Worm (Caenorhabditis elegans) whole organism, late embryonic: ENCODE results near the gene C40A11.2.
A peak's percentile ranks its signal among the peaks of the same experiment; 100 is the strongest.

Experiments
- F13H6.1 ChIP-seq: sonication (generic microtip); optimal IDR thresholded peaks from 2 replicates; lab custom pipeline; 2016; ENCODE audit warnings: missing genetic modification characterization, missing compliant biosample characterization
- T23F11.4 ChIP-seq: fragments of 200-800 bp; sonication (Bioruptor generic); optimal IDR thresholded peaks from 2 replicates; lab custom pipeline; 2018; ENCODE audit warnings: mild to moderate bottlenecking, missing genetic modification characterization, missing compliant biosample characterization
- Y22D7AL.16 ChIP-seq: sonication (generic microtip); optimal IDR thresholded peaks from 2 replicates; lab custom pipeline; 2016; ENCODE audit warnings: missing genetic modification characterization, missing compliant biosample characterization
- ahr-1 ChIP-seq: sonication (generic microtip); optimal IDR thresholded peaks from 2 replicates; lab custom pipeline; 2016; ENCODE audit warnings: missing genetic modification characterization, missing compliant biosample characterization
- ceh-14 ChIP-seq: sonication (generic microtip); optimal IDR thresholded peaks from 2 replicates; lab custom pipeline; 2016; ENCODE audit warnings: missing genotype, missing genetic modification characterization, missing compliant biosample characterization
- ceh-19 ChIP-seq: fragments of 200-800 bp; sonication (Bioruptor generic); optimal IDR thresholded peaks from 2 replicates; lab custom pipeline; 2018; ENCODE audit warnings: mild to moderate bottlenecking, missing genetic modification characterization, missing compliant biosample characterization
- ceh-34 ChIP-seq: sonication (generic microtip); optimal IDR thresholded peaks from 2 replicates; lab custom pipeline; 2016; ENCODE audit warnings: mild to moderate bottlenecking, missing genetic modification characterization, missing compliant biosample characterization
- ceh-45 ChIP-seq: fragments of 200-800 bp; sonication (Bioruptor generic); IDR thresholded peaks from 2 replicates; pipeline ENCODE4 v1.3.6; 2022; ENCODE audit warnings: missing genetic modification reagents, missing genetic modification characterization, missing compliant biosample characterization
- ceh-48 ChIP-seq: sonication (generic microtip); optimal IDR thresholded peaks from 2 replicates; lab custom pipeline; 2016; ENCODE audit warnings: missing genetic modification characterization, inconsistent platforms, missing compliant biosample characterization
- ceh-6 ChIP-seq: fragments of 200-800 bp; sonication (Bioruptor generic); optimal IDR thresholded peaks from 2 replicates; lab custom pipeline; 2018; ENCODE audit warnings: mild to moderate bottlenecking, missing genetic modification characterization, missing compliant biosample characterization
- che-1 ChIP-seq: sonication (generic microtip); optimal IDR thresholded peaks from 2 replicates; lab custom pipeline; 2016; ENCODE audit warnings: mild to moderate bottlenecking, missing genetic modification characterization, missing compliant biosample characterization
- dmd-4 ChIP-seq: sonication (generic microtip); optimal IDR thresholded peaks from 2 replicates; lab custom pipeline; 2016; ENCODE audit warnings: borderline replicate concordance, missing genetic modification characterization, missing compliant biosample characterization
- elt-2 ChIP-seq: sonication (generic microtip); optimal IDR thresholded peaks from 2 replicates; lab custom pipeline; 2016; ENCODE audit warnings: missing genetic modification reagents, missing genetic modification characterization, missing compliant biosample characterization
- elt-4 ChIP-seq: sonication (generic microtip); optimal IDR thresholded peaks from 2 replicates; lab custom pipeline; 2016; ENCODE audit warnings: missing genetic modification characterization, missing compliant biosample characterization
- ets-4 ChIP-seq: sonication (generic microtip); optimal IDR thresholded peaks from 2 replicates; lab custom pipeline; 2016; ENCODE audit warnings: missing genetic modification characterization, missing compliant biosample characterization
- fkh-6 ChIP-seq: sonication (generic microtip); optimal IDR thresholded peaks from 2 replicates; lab custom pipeline; 2016; ENCODE audit warnings: missing genetic modification characterization, missing compliant biosample characterization
- gmeb-2 ChIP-seq: sonication (generic microtip); optimal IDR thresholded peaks from 2 replicates; lab custom pipeline; 2016; ENCODE audit warnings: missing genetic modification characterization, inconsistent platforms, missing compliant biosample characterization
- hlh-13 ChIP-seq: fragments of 200-800 bp; sonication (Bioruptor generic); optimal IDR thresholded peaks from 2 replicates; lab custom pipeline; 2018; ENCODE audit warnings: mild to moderate bottlenecking, missing genetic modification characterization, missing compliant biosample characterization
- hlh-30 ChIP-seq: sonication (generic microtip); optimal IDR thresholded peaks from 2 replicates; lab custom pipeline; 2017; ENCODE audit warnings: antibody characterized with exemption, missing genetic modification characterization, missing compliant biosample characterization; ENCODE audit not compliant: insufficient read depth
- hlh-6 ChIP-seq: sonication (generic microtip); optimal IDR thresholded peaks from 2 replicates; lab custom pipeline; 2016; ENCODE audit warnings: missing genotype, missing genetic modification characterization, missing compliant biosample characterization
- madf-2 ChIP-seq: sonication (generic microtip); optimal IDR thresholded peaks from 2 replicates; lab custom pipeline; 2017; ENCODE audit warnings: missing genetic modification characterization, missing compliant biosample characterization
- nfya-1 ChIP-seq: sonication (generic microtip); optimal IDR thresholded peaks from 2 replicates; lab custom pipeline; 2017; ENCODE audit warnings: missing genetic modification characterization, mild to moderate bottlenecking, missing compliant biosample characterization, antibody characterized with exemption, moderate library complexity
- nhr-11 ChIP-seq: fragments of 150-350 bp; optimal IDR thresholded peaks from 2 replicates; lab custom pipeline; 2014; ENCODE audit warnings: missing biosample characterization, missing genetic modification characterization
- odd-2 ChIP-seq: sonication (generic microtip); optimal IDR thresholded peaks from 2 replicates; lab custom pipeline; 2017; ENCODE audit warnings: antibody characterized with exemption, mild to moderate bottlenecking, missing genetic modification characterization, missing compliant biosample characterization
- pha-2 ChIP-seq: sonication (generic microtip); optimal IDR thresholded peaks from 2 replicates; lab custom pipeline; 2017; ENCODE audit warnings: mild to moderate bottlenecking, missing genetic modification characterization, missing compliant biosample characterization
- pha-4 ChIP-seq: fragments of 150-350 bp; optimal IDR thresholded peaks from 2 replicates; lab custom pipeline; 2018; ENCODE audit warnings: missing biosample characterization, missing genetic modification reagents, missing genetic modification characterization
- pqm-1 ChIP-seq: sonication (generic microtip); optimal IDR thresholded peaks from 2 replicates; lab custom pipeline; 2016; ENCODE audit warnings: missing genetic modification characterization, missing compliant biosample characterization
- ref-2 ChIP-seq: sonication (generic microtip); optimal IDR thresholded peaks from 2 replicates; lab custom pipeline; 2016; ENCODE audit warnings: missing genetic modification characterization, missing compliant biosample characterization
- rnt-1 ChIP-seq: sonication (generic microtip); optimal IDR thresholded peaks from 2 replicates; lab custom pipeline; 2016; ENCODE audit warnings: missing genetic modification characterization, missing compliant biosample characterization
- tbx-2 ChIP-seq: sonication (generic microtip); optimal IDR thresholded peaks from 2 replicates; lab custom pipeline; 2016; ENCODE audit warnings: missing genetic modification characterization, missing compliant biosample characterization
- tbx-7 ChIP-seq: sonication (generic microtip); optimal IDR thresholded peaks from 2 replicates; lab custom pipeline; 2016; ENCODE audit warnings: missing genotype, missing genetic modification characterization, missing compliant biosample characterization
- ttx-3 ChIP-seq: sonication (generic microtip); optimal IDR thresholded peaks from 2 replicates; lab custom pipeline; 2016; ENCODE audit warnings: missing genetic modification reagents, missing genetic modification characterization, missing compliant biosample characterization
- unc-42 ChIP-seq: sonication (generic microtip); optimal IDR thresholded peaks from 2 replicates; lab custom pipeline; 2016; ENCODE audit warnings: missing genotype, missing genetic modification characterization, missing compliant biosample characterization
- zip-5 ChIP-seq: sonication (generic microtip); optimal IDR thresholded peaks from 2 replicates; lab custom pipeline; 2016; ENCODE audit warnings: missing genetic modification characterization, missing compliant biosample characterization
- ztf-16 ChIP-seq: sonication (generic microtip); optimal IDR thresholded peaks from 2 replicates; lab custom pipeline; 2017; ENCODE audit warnings: missing genetic modification characterization, missing compliant biosample characterization

C40A11.2 gene

ce11 chrII:2170085-2170484 lies 23.3 kb downstream of the C40A11.2 start, which contains the start of gene C33C12.12:
TSS of gene C33C12.12 (minus strand) at chrII:2170185.
- TF ChIP-seq hlh-30 (tag; lab: Kevin White, UChicago), result no peak
- TF ChIP-seq ceh-14 (tag; lab: Kevin White, UChicago), result no peak
- TF ChIP-seq pqm-1 (tag; lab: Kevin White, UChicago), result no peak
- TF ChIP-seq ceh-48 (tag; lab: Kevin White, UChicago), result no peak
- no peak for TF ChIP-seq ceh-19 (GFP tag; lab: Kevin White, UChicago)
- TF ChIP-seq ztf-16 (tag; lab: Kevin White, UChicago), result no peak
- TF ChIP-seq pha-4 (tag; lab: Kevin White, UChicago), result no peak

ce11 chrII:2175367-2175766 lies 28.6 kb downstream of the C40A11.2 start, which contains the start of gene C33C12.7:
TSS of gene C33C12.7 (minus strand) at chrII:2175467.
- TF ChIP-seq hlh-6 (tag; lab: Kevin White, UChicago) (no peak), che-1 (no peak), T23F11.4 (GFP tag; lab: Kevin White, UChicago) (no peak), pha-2 (no peak), Y22D7AL.16 (tag; lab: Kevin White, UChicago) (no peak), ttx-3 (tag; lab: Kevin White, UChicago) (no peak), nfya-1 (no peak), fkh-6 (tag; lab: Kevin White, UChicago) (no peak), hlh-30 (tag; lab: Kevin White, UChicago) (no peak), elt-2 (tag; lab: Kevin White, UChicago) (no peak), elt-4 (tag; lab: Kevin White, UChicago) (no peak), nhr-11 (tag; lab: Kevin White, UChicago) (no peak), unc-42 (tag; lab: Kevin White, UChicago) (no peak)
- TF ChIP-seq, all 69 proteins: peak for 0

- TF ChIP-seq elt-2 (tag; lab: Kevin White, UChicago) (peak; percentile 23), dmd-4 (tag; lab: Kevin White, UChicago) (no peak)
These were observed 29.9 kb downstream of the C40A11.2 start, which contains the start of gene gba-1 for ce11 chrII:2176688-2177087. TSS of gene gba-1 (plus strand) at chrII:2176741.

- TF ChIP-seq ttx-3 (tag; lab: Kevin White, UChicago) (no peak), ceh-34 (tag; lab: Kevin White, UChicago) (no peak), pha-2 (no peak), rnt-1 (tag; lab: Kevin White, UChicago) (no peak), hlh-13 (GFP tag; lab: Kevin White, UChicago) (no peak), elt-2 (tag; lab: Kevin White, UChicago) (no peak), ahr-1 (no peak), ceh-45 (GFP tag; lab: Robert Waterston, UW) (no peak), dmd-4 (tag; lab: Kevin White, UChicago) (no peak), gmeb-2 (tag; lab: Kevin White, UChicago) (no peak), zip-5 (tag; lab: Kevin White, UChicago) (no peak), tbx-2 (tag; lab: Kevin White, UChicago) (no peak), F13H6.1 (no peak), odd-2 (tag; lab: Kevin White, UChicago) (no peak), ref-2 (tag; lab: Kevin White, UChicago) (no peak), tbx-7 (tag; lab: Kevin White, UChicago) (no peak), Y22D7AL.16 (tag; lab: Kevin White, UChicago) (no peak), ets-4 (tag; lab: Kevin White, UChicago) (no peak)
- TF ChIP-seq, all 69 proteins: peak for 0
These were observed 31.0 kb downstream of the C40A11.2 start for ce11 chrII:2177735-2178134.

- TF ChIP-seq ceh-48 (tag; lab: Kevin White, UChicago), result no peak
- no peak for TF ChIP-seq ceh-6
- no peak for TF ChIP-seq elt-2 (tag; lab: Kevin White, UChicago)
- no peak for TF ChIP-seq madf-2 (tag; lab: Kevin White, UChicago)
- TF ChIP-seq, all 69 proteins: peak for 0
These were observed 39.6 kb downstream of the C40A11.2 start, which contains the start of gene gba-2 for ce11 chrII:2186329-2186728. TSS of gene gba-2 (minus strand) at chrII:2186434.
